Worm (Caenorhabditis elegans): ENCODE results near the gene tbc-17.

ce11 chrII:12736579-12736978 is 42.4 kb downstream of the tbc-17 start, which contains the start of gene snrp-200:
- no peak for TF ChIP-seq egl-27 (tag; optimal IDR thresholded peaks at IDR 0.05)
- TF ChIP-seq lin-39 (tag; optimal IDR thresholded peaks at IDR 0.05): no peak
- no peak for TF ChIP-seq aly-2 (tag; optimal IDR thresholded peaks at IDR 0.05)
- no peak for TF ChIP-seq unc-130 (tag; optimal IDR thresholded peaks at IDR 0.05)
- TF ChIP-seq C04F5.9 (tag; optimal IDR thresholded peaks at IDR 0.05): no peak
- TF ChIP-seq nhr-237 (tag; optimal IDR thresholded peaks at IDR 0.05): no peak
- no peak for TF ChIP-seq irx-1 (tag; optimal IDR thresholded peaks at IDR 0.05)
- TF ChIP-seq C16A3.4 (tag; optimal IDR thresholded peaks at IDR 0.05): no peak
- TF ChIP-seq snpc-4 (tag; optimal IDR thresholded peaks at IDR 0.05): no peak
- TF ChIP-seq skn-1 (tag; optimal IDR thresholded peaks at IDR 0.05): no peak
- TF ChIP-seq pag-3 (tag; optimal IDR thresholded peaks at IDR 0.05; ENCODE audit: borderline replicate concordance, insufficient read depth): no peak
- no peak for TF ChIP-seq pqm-1 (tag; optimal IDR thresholded peaks at IDR 0.05)
- TF ChIP-seq jun-1 (tag; optimal IDR thresholded peaks at IDR 0.05): no peak
- no peak for TF ChIP-seq ets-5 (GFP tag; IDR thresholded peaks at IDR 0.05)
